Fruit fly (Drosophila melanogaster): ENCODE data around the gene CG31145.
A peak's percentile ranks its signal among the peaks of the same experiment; 100 is the strongest.

The CG31145 gene

dm6 chr3R:23657357-23658318 lies 11.8 kb downstream of the CG31145 start (continued):
- TF ChIP-seq Stat92E (GFP tag; optimal IDR thresholded peaks at IDR 0.05) = no peak
- TF ChIP-seq Lpt (GFP tag; optimal IDR thresholded peaks at IDR 0.05) = no peak
- peak; percentile 75 for TF ChIP-seq sd (tag; optimal IDR thresholded peaks at IDR 0.05)
- 0 out of 2 replicates have a peak, but pooled peaks have one; percentile 4 for TF ChIP-seq CG3847 (GFP tag; IDR thresholded peaks at IDR 0.05)
- TF ChIP-seq CG17186 (GFP tag; optimal IDR thresholded peaks at IDR 0.05) = peak; percentile 41
- no peak for TF ChIP-seq emc (GFP tag; optimal IDR thresholded peaks at IDR 0.05)
- peak; percentile 25 for TF ChIP-seq Myb (GFP tag; optimal IDR thresholded peaks at IDR 0.05)
- no peak for TF ChIP-seq CG18476 (GFP tag; optimal IDR thresholded peaks at IDR 0.05)
- peak in 1 of 2 experiments; percentile 79 for TF ChIP-seq Hr78 (GFP tag; optimal IDR thresholded peaks at IDR 0.05)
- TF ChIP-seq E2f2 (GFP tag; IDR thresholded peaks at IDR 0.05) = no peak; the same call in 1 of the 2 replicates
- peak; percentile 52 for TF ChIP-seq CG31365 (tag; optimal IDR thresholded peaks at IDR 0.05)
- peak; percentile 80 for TF ChIP-seq CHES-1-like (GFP tag; optimal IDR thresholded peaks at IDR 0.05)
- peak; percentile 15 for TF ChIP-seq Nf-YC (tag; optimal IDR thresholded peaks at IDR 0.05)
- no peak for TF ChIP-seq dan (GFP tag; IDR thresholded peaks at IDR 0.05)
- peak; percentile 94 for TF ChIP-seq sqz (GFP tag; optimal IDR thresholded peaks at IDR 0.05)
- peak; percentile 84 for TF ChIP-seq Asciz (GFP tag; optimal IDR thresholded peaks at IDR 0.05)
- no peak; the same call in 2 of the 3 replicates for TF ChIP-seq H15 (GFP tag; IDR thresholded peaks at IDR 0.05)
- peak; percentile 45 for TF ChIP-seq CG6683 (GFP tag; optimal IDR thresholded peaks at IDR 0.05)
- TF ChIP-seq esg (GFP tag; conservative IDR thresholded peaks at IDR 0.05) = 0 out of 2 replicates have a peak, but pooled peaks have one; percentile 24
- TF ChIP-seq eve (GFP tag; optimal IDR thresholded peaks at IDR 0.05) = no peak
- peak; percentile 47 for TF ChIP-seq Hmr (GFP tag; optimal IDR thresholded peaks at IDR 0.05)
- 0 out of 3 replicates have a peak, but pooled peaks have one; percentile 6 for TF ChIP-seq ken (GFP tag; IDR thresholded peaks at IDR 0.05)
- no peak; the same call in 1 of the 2 replicates for TF ChIP-seq CG10366 (GFP tag; IDR thresholded peaks at IDR 0.05)
- peak; percentile 86; the same call in 1 of the 2 replicates for TF ChIP-seq chm (GFP tag; IDR thresholded peaks at IDR 0.05)
- TF ChIP-seq CG4707 (GFP tag; optimal IDR thresholded peaks at IDR 0.05) = peak; percentile 66
- peak; percentile 17 for TF ChIP-seq Dip3 (GFP tag; optimal IDR thresholded peaks at IDR 0.05)
- TF ChIP-seq D19A (tag; optimal IDR thresholded peaks at IDR 0.05) = peak; percentile 12
- TF ChIP-seq Lim3 (GFP tag; IDR thresholded peaks at IDR 0.05) = no peak
- peak; percentile 73 for TF ChIP-seq NC2α (GFP tag; optimal IDR thresholded peaks at IDR 0.05)
- TF ChIP-seq CG32532 (GFP tag; IDR thresholded peaks at IDR 0.05) = peak; percentile 34; the same call in 1 of the 2 replicates
- TF ChIP-seq Eip74EF (GFP tag; optimal IDR thresholded peaks at IDR 0.05) = peak in 1 of 2 experiments; percentile 25
- TF ChIP-seq B-H1 (GFP tag; IDR thresholded peaks at IDR 0.05) = no peak; the same call in 2 of the 3 replicates
- peak; percentile 83 for TF ChIP-seq ci (GFP tag; IDR thresholded peaks at IDR 0.05)
- TF ChIP-seq fd102C (GFP tag; optimal IDR thresholded peaks at IDR 0.05) = peak; percentile 93
- no peak for TF ChIP-seq Aef1 (GFP tag; IDR thresholded peaks at IDR 0.05)
- TF ChIP-seq CG9437 (GFP tag; optimal IDR thresholded peaks at IDR 0.05) = peak; percentile 34
- peak; percentile 62 for TF ChIP-seq CG11723 (GFP tag; optimal IDR thresholded peaks at IDR 0.05)
- no peak for TF ChIP-seq bigmax (GFP tag; optimal IDR thresholded peaks at IDR 0.05)
- TF ChIP-seq gfzf (GFP tag; optimal IDR thresholded peaks at IDR 0.05) = no peak
- TF ChIP-seq ind (GFP tag; optimal IDR thresholded peaks at IDR 0.05) = peak; percentile 15
- peak; percentile 5 for TF ChIP-seq jumu (GFP tag; optimal IDR thresholded peaks at IDR 0.05)
- TF ChIP-seq CG15479 (GFP tag; optimal IDR thresholded peaks at IDR 0.05) = peak; percentile 35
- TF ChIP-seq insv (GFP tag; optimal IDR thresholded peaks at IDR 0.05) = peak in 1 of 2 experiments; percentile 51
- peak; percentile 22 for TF ChIP-seq CG10654 (GFP tag; optimal IDR thresholded peaks at IDR 0.05)
- peak; percentile 41 for TF ChIP-seq pfk (GFP tag; optimal IDR thresholded peaks at IDR 0.05)
- peak; percentile 20 for TF ChIP-seq CG10267 (tag; optimal IDR thresholded peaks at IDR 0.05)
- TF ChIP-seq Doc3 (GFP tag; IDR thresholded peaks at IDR 0.05; ENCODE audit: partially characterized antibody) = no peak

Data from whole organism, embryonic.